Worm (Caenorhabditis elegans) whole organism, mixed stage, embryonic: ENCODE results near the gene ZK616.65.

Source experiments
- M03D4.4 ChIP-seq: sonication (generic microtip); optimal IDR thresholded peaks from 2 replicates; lab custom pipeline; 2017; ENCODE audit warnings: mild to moderate bottlenecking, missing genetic modification characterization, missing compliant biosample characterization
- bed-3 ChIP-seq: fragments of 200-800 bp; sonication (Bioruptor generic); optimal IDR thresholded peaks from 3 replicates; lab custom pipeline; 2018; ENCODE audit warnings: mild to moderate bottlenecking, missing genetic modification characterization, moderate library complexity, missing compliant biosample characterization
- blmp-1 ChIP-seq: fragments of 150-350 bp; optimal IDR thresholded peaks from 2 replicates; lab custom pipeline; 2014; ENCODE audit warnings: missing biosample characterization, missing genetic modification characterization
- ceh-39 ChIP-seq: fragments of 150-350 bp; optimal IDR thresholded peaks from 2 replicates; lab custom pipeline; 2014; ENCODE audit warnings: missing biosample characterization, missing genetic modification characterization
- ceh-43 ChIP-seq: fragments of 200-800 bp; sonication (Bioruptor generic); optimal IDR thresholded peaks from 2 replicates; lab custom pipeline; 2018; ENCODE audit warnings: mild to moderate bottlenecking, missing genetic modification characterization, moderate library complexity, missing compliant biosample characterization
- ceh-83 ChIP-seq: fragments of 200-800 bp; sonication (Bioruptor generic); optimal IDR thresholded peaks from 2 replicates; lab custom pipeline; 2018; ENCODE audit warnings: mild to moderate bottlenecking, missing genetic modification characterization, missing compliant biosample characterization
- cnd-1 ChIP-seq: fragments of 200-800 bp; sonication (Bioruptor generic); optimal IDR thresholded peaks from 2 replicates; lab custom pipeline; 2018; ENCODE audit warnings: mild to moderate bottlenecking, missing genetic modification characterization, missing compliant biosample characterization
- elt-1 ChIP-seq: sonication (generic microtip); optimal IDR thresholded peaks from 2 replicates; lab custom pipeline; 2017; ENCODE audit warnings: missing genetic modification characterization, mild to moderate bottlenecking, missing compliant biosample characterization, antibody characterized with exemption, moderate library complexity, borderline replicate concordance; ENCODE audit not compliant: insufficient read depth
- elt-3 ChIP-seq: fragments of 150-350 bp; optimal IDR thresholded peaks from 2 replicates; lab custom pipeline; 2014; ENCODE audit warnings: missing biosample characterization, missing genetic modification characterization
- flh-1 ChIP-seq: fragments of 200-800 bp; sonication (Bioruptor generic); optimal IDR thresholded peaks from 2 replicates; lab custom pipeline; 2018; ENCODE audit warnings: mild to moderate bottlenecking, missing genetic modification characterization, moderate library complexity, missing compliant biosample characterization
- ham-2 ChIP-seq: fragments of 200-800 bp; sonication (Bioruptor generic); optimal IDR thresholded peaks from 2 replicates; lab custom pipeline; 2018; ENCODE audit warnings: mild to moderate bottlenecking, missing genetic modification characterization, missing compliant biosample characterization
- hlh-1 ChIP-seq: fragments of 150-350 bp; optimal IDR thresholded peaks from 2 replicates; lab custom pipeline; 2014; ENCODE audit warnings: missing biosample characterization, missing genetic modification reagents, missing genetic modification characterization
- lin-13 ChIP-seq: fragments of 150-350 bp; optimal IDR thresholded peaks from 2 replicates; lab custom pipeline; 2014; ENCODE audit warnings: missing biosample characterization, missing genetic modification characterization
- lin-32 ChIP-seq: fragments of 200-800 bp; sonication (Bioruptor generic); optimal IDR thresholded peaks from 2 replicates; lab custom pipeline; 2018; ENCODE audit warnings: mild to moderate bottlenecking, missing genetic modification characterization, missing compliant biosample characterization
- lsy-2 ChIP-seq: fragments of 150-350 bp; optimal IDR thresholded peaks from 2 replicates; lab custom pipeline; 2014; ENCODE audit warnings: missing biosample characterization, missing genetic modification characterization
- mab-5 ChIP-seq: fragments of 150-350 bp; optimal IDR thresholded peaks from 2 replicates; lab custom pipeline; 2014; ENCODE audit warnings: missing biosample characterization, missing genetic modification characterization
- mep-1 ChIP-seq: fragments of 150-350 bp; optimal IDR thresholded peaks from 2 replicates; lab custom pipeline; 2017; ENCODE audit warnings: missing biosample characterization, missing genetic modification reagents, missing genetic modification characterization, inconsistent platforms
- mls-2 ChIP-seq: sonication (generic microtip); optimal IDR thresholded peaks from 2 replicates; lab custom pipeline; 2016; ENCODE audit warnings: mild to moderate bottlenecking, missing genetic modification characterization, moderate library complexity, missing compliant biosample characterization
- nhr-12 ChIP-seq: fragments of 150-350 bp; optimal IDR thresholded peaks from 2 replicates; lab custom pipeline; 2014; ENCODE audit warnings: missing biosample characterization, missing genetic modification characterization
- nhr-2 ChIP-seq: fragments of 150-350 bp; optimal IDR thresholded peaks from 2 replicates; lab custom pipeline; 2014; ENCODE audit warnings: missing biosample characterization, missing genetic modification characterization
- nhr-237 ChIP-seq: fragments of 150-350 bp; optimal IDR thresholded peaks from 2 replicates; lab custom pipeline; 2014; ENCODE audit warnings: missing biosample characterization, missing genetic modification characterization
- nhr-28 ChIP-seq: fragments of 150-350 bp; optimal IDR thresholded peaks from 2 replicates; lab custom pipeline; 2014; ENCODE audit warnings: missing biosample characterization, missing genetic modification characterization
- nhr-76 ChIP-seq: sonication (generic microtip); optimal IDR thresholded peaks from 2 replicates; lab custom pipeline; 2017; ENCODE audit warnings: missing biosample characterization, missing genetic modification characterization
- pha-4 ChIP-seq: fragments of 150-350 bp; optimal IDR thresholded peaks from 2 replicates; lab custom pipeline; 2018; ENCODE audit warnings: missing biosample characterization, missing genetic modification reagents, missing genetic modification characterization
- sem-2 ChIP-seq: fragments of 200-800 bp; sonication (Bioruptor generic); optimal IDR thresholded peaks from 2 replicates; lab custom pipeline; 2018; ENCODE audit warnings: mild to moderate bottlenecking, missing genetic modification characterization, missing compliant biosample characterization
- snpc-4 ChIP-seq: fragments of 150-350 bp; optimal IDR thresholded peaks from 2 replicates; lab custom pipeline; 2014; ENCODE audit warnings: missing biosample characterization, missing genetic modification characterization
- sptf-1 ChIP-seq: sonication (generic microtip); optimal IDR thresholded peaks from 2 replicates; lab custom pipeline; 2017; ENCODE audit warnings: mild to moderate bottlenecking, missing genetic modification characterization, moderate library complexity, missing compliant biosample characterization
- tbx-8 ChIP-seq: fragments of 200-800 bp; sonication (Bioruptor generic); optimal IDR thresholded peaks from 2 replicates; lab custom pipeline; 2018; ENCODE audit warnings: mild to moderate bottlenecking, missing genetic modification characterization, moderate library complexity, missing compliant biosample characterization
- unc-39 ChIP-seq: fragments of 150-350 bp; optimal IDR thresholded peaks from 2 replicates; lab custom pipeline; 2014; ENCODE audit warnings: missing biosample characterization, missing genetic modification characterization
- unc-62 ChIP-seq: fragments of 150-350 bp; optimal IDR thresholded peaks from 2 replicates; lab custom pipeline; 2014; ENCODE audit warnings: missing biosample characterization, missing genetic modification reagents, missing genetic modification characterization
- zip-8 ChIP-seq: fragments of 150-350 bp; optimal IDR thresholded peaks from 2 replicates; lab custom pipeline; 2014; ENCODE audit warnings: missing biosample characterization, missing genetic modification characterization
- ztf-11 ChIP-seq: fragments of 150-350 bp; optimal IDR thresholded peaks from 2 replicates; lab custom pipeline; 2014; ENCODE audit warnings: missing biosample characterization, missing genetic modification characterization

Gene ZK616.65

ce11 chrIV:5380140-5380539 lies 30.9 kb downstream of the ZK616.65 start:
- TF ChIP-seq lin-13 (tag; lab: Kevin White, UChicago) (no peak), nhr-2 (tag; lab: Kevin White, UChicago) (no peak), mab-5 (tag; lab: Kevin White, UChicago) (no peak), nhr-237 (tag; lab: Kevin White, UChicago) (no peak), elt-1 (tag; lab: Kevin White, UChicago) (no peak), ztf-11 (tag; lab: Kevin White, UChicago) (no peak), nhr-28 (tag; lab: Kevin White, UChicago) (no peak), unc-62 (GFP tag; lab: Kevin White, UChicago) (no peak)
- TF ChIP-seq, all 35 proteins: peak for 0

- TF ChIP-seq unc-62 (GFP tag; lab: Kevin White, UChicago) (no peak), ztf-11 (tag; lab: Kevin White, UChicago) (no peak), elt-1 (tag; lab: Kevin White, UChicago) (no peak), blmp-1 (tag; lab: Kevin White, UChicago) (no peak), nhr-237 (tag; lab: Kevin White, UChicago) (no peak), cnd-1 (tag; lab: Kevin White, UChicago) (no peak), flh-1 (GFP tag; lab: Kevin White, UChicago) (no peak), bed-3 (no peak), sptf-1 (tag; lab: Kevin White, UChicago) (no peak), elt-3 (tag; lab: Kevin White, UChicago) (no peak), mep-1 (no peak)
Observed at ce11 chrIV:5377062-5377461, 34.0 kb downstream of the ZK616.65 start, which contains the start of gene elo-5. Gene elo-5 (minus strand): TSS chrIV:5377117.

ce11 chrIV:5374946-5375345 lies 36.1 kb downstream of the ZK616.65 start:
- TF ChIP-seq M03D4.4 (tag; lab: Kevin White, UChicago): no peak
- TF ChIP-seq mep-1: no peak
- TF ChIP-seq elt-3 (tag; lab: Kevin White, UChicago): no peak
- no peak for TF ChIP-seq lin-32 (GFP tag; lab: Kevin White, UChicago)
- no peak for TF ChIP-seq snpc-4
- no peak for TF ChIP-seq nhr-76
- TF ChIP-seq pha-4 (tag; lab: Kevin White, UChicago): no peak
- TF ChIP-seq hlh-1: no peak
- no peak for TF ChIP-seq ceh-83 (GFP tag; lab: Kevin White, UChicago)
- no peak for TF ChIP-seq ceh-39 (tag; lab: Kevin White, UChicago)
- TF ChIP-seq ceh-43 (GFP tag; lab: Kevin White, UChicago): no peak
- no peak for TF ChIP-seq nhr-12 (tag; lab: Kevin White, UChicago)
- TF ChIP-seq ztf-11 (tag; lab: Kevin White, UChicago): no peak
- TF ChIP-seq mls-2 (tag; lab: Kevin White, UChicago): no peak
- TF ChIP-seq sem-2: no peak
- no peak for TF ChIP-seq flh-1 (GFP tag; lab: Kevin White, UChicago)
- no peak for TF ChIP-seq zip-8 (tag; lab: Kevin White, UChicago)

- TF ChIP-seq mep-1: no peak
- no peak for TF ChIP-seq nhr-237 (tag; lab: Kevin White, UChicago)
- TF ChIP-seq ceh-83 (GFP tag; lab: Kevin White, UChicago): no peak
- TF ChIP-seq ceh-43 (GFP tag; lab: Kevin White, UChicago): no peak
- no peak for TF ChIP-seq tbx-8 (GFP tag; lab: Kevin White, UChicago)
- TF ChIP-seq lin-32 (GFP tag; lab: Kevin White, UChicago): no peak
- TF ChIP-seq unc-39 (tag; lab: Kevin White, UChicago): no peak
- TF ChIP-seq sptf-1 (tag; lab: Kevin White, UChicago): no peak
- TF ChIP-seq lsy-2 (tag; lab: Kevin White, UChicago): no peak
- TF ChIP-seq flh-1 (GFP tag; lab: Kevin White, UChicago): no peak
- TF ChIP-seq nhr-12 (tag; lab: Kevin White, UChicago): no peak
- no peak for TF ChIP-seq hlh-1
- no peak for TF ChIP-seq mls-2 (tag; lab: Kevin White, UChicago)
- no peak for TF ChIP-seq nhr-28 (tag; lab: Kevin White, UChicago)
- TF ChIP-seq unc-62 (GFP tag; lab: Kevin White, UChicago): no peak
- no peak for TF ChIP-seq ztf-11 (tag; lab: Kevin White, UChicago)
- no peak for TF ChIP-seq ham-2 (GFP tag; lab: Kevin White, UChicago)
- no peak for TF ChIP-seq blmp-1 (tag; lab: Kevin White, UChicago)
- TF ChIP-seq zip-8 (tag; lab: Kevin White, UChicago): no peak
- TF ChIP-seq mab-5 (tag; lab: Kevin White, UChicago): no peak
Observed at ce11 chrIV:5374321-5374720, 36.7 kb downstream of the ZK616.65 start.
